Worm (Caenorhabditis elegans) whole organism, late embryonic: Measurements from ENCODE around the gene set-22.

Source experiments
- ama-1 ChIP-seq: fragments of 150-350 bp; optimal IDR thresholded peaks from 2 replicates; lab custom pipeline; 2014
- elt-2 ChIP-seq: sonication (generic microtip); optimal IDR thresholded peaks from 2 replicates; lab custom pipeline; 2016; ENCODE audit warnings: missing genetic modification reagents, missing genetic modification characterization, missing compliant biosample characterization
- pag-3 ChIP-seq: sonication (generic microtip); optimal IDR thresholded peaks from 2 replicates; lab custom pipeline; 2016; ENCODE audit warnings: missing compliant biosample characterization, missing genetic modification characterization, borderline replicate concordance
- pqm-1 ChIP-seq: sonication (generic microtip); optimal IDR thresholded peaks from 2 replicates; lab custom pipeline; 2016; ENCODE audit warnings: missing genetic modification characterization, missing compliant biosample characterization
- unc-55 ChIP-seq: sonication (generic microtip); optimal IDR thresholded peaks from 2 replicates; lab custom pipeline; 2017; ENCODE audit warnings: missing biosample characterization, missing genetic modification reagents, missing genetic modification characterization

- TF ChIP-seq pqm-1 (tag; lab: Kevin White, UChicago) (no peak), ama-1 (no peak), elt-2 (no peak), unc-55 (GFP tag; lab: Kevin White, UChicago) (no peak), pag-3 (no peak)
Measured at ce11 chrV:10387412-10387811, 49.3 kb upstream of the set-22 start.
